Fruit fly (Drosophila melanogaster) whole organism, adult: ENCODE results near the gene CG42404.

ENCODE experiments used
- CG11617 ChIP-seq: fragments of 200-800 bp; sonication (Bioruptor generic); optimal IDR thresholded peaks from 2 replicates; lab custom pipeline; 2017; ENCODE audit warnings: mild to moderate bottlenecking, missing biosample characterization, missing genetic modification reagents, missing genetic modification characterization
- CG14711 ChIP-seq: fragments of 200-800 bp; sonication (Bioruptor generic); optimal IDR thresholded peaks from 2 replicates; lab custom pipeline; 2018; ENCODE audit warnings: missing biosample characterization, mild to moderate bottlenecking, missing genetic modification characterization, moderate library complexity
- CG33017 ChIP-seq: fragments of 200-800 bp; sonication (Bioruptor generic); optimal IDR thresholded peaks from 2 replicates; lab custom pipeline; 2018; ENCODE audit warnings: missing biosample characterization, mild to moderate bottlenecking, missing genetic modification characterization, moderate library complexity
- CG5204 ChIP-seq: fragments of 200-800 bp; sonication (Bioruptor generic); optimal IDR thresholded peaks from 2 replicates; lab custom pipeline; 2016; ENCODE audit warnings: missing biosample characterization, missing genetic modification characterization
- Crg-1 ChIP-seq: fragments of 200-800 bp; sonication (Bioruptor generic); optimal IDR thresholded peaks from 2 replicates; lab custom pipeline; 2016; ENCODE audit warnings: missing biosample characterization, missing genetic modification characterization
- cic ChIP-seq: fragments of 200-800 bp; sonication (Bioruptor generic); optimal IDR thresholded peaks from 2 replicates; lab custom pipeline; 2017; ENCODE audit warnings: missing biosample characterization, mild to moderate bottlenecking, missing genetic modification characterization, moderate library complexity
- ovo ChIP-seq: fragments of 200-800 bp; sonication (Bioruptor generic); optimal IDR thresholded peaks from 2 replicates; lab custom pipeline; 2016; ENCODE audit warnings: missing biosample characterization, missing genetic modification characterization
- pad ChIP-seq: fragments of 200-800 bp; sonication (Bioruptor generic); optimal IDR thresholded peaks from 3 replicates; lab custom pipeline; 2017; ENCODE audit warnings: missing biosample characterization, missing genetic modification characterization, mild to moderate bottlenecking, moderate library complexity, missing genetic modification reagents
- toe ChIP-seq: fragments of 200-800 bp; sonication (Bioruptor generic); optimal IDR thresholded peaks from 2 replicates; lab custom pipeline; 2016; ENCODE audit warnings: missing biosample characterization, missing genetic modification characterization

dm6 chr3R:15293005-15293877 is 43.3 kb downstream of the CG42404 start:
- TF ChIP-seq Crg-1 (GFP tag; lab: Kevin White, UChicago) (no peak), pad (peak; percentile 80), toe (GFP tag; lab: Kevin White, UChicago) (no peak), ovo (no peak), CG14711 (tag; lab: Kevin White, UChicago) (no peak), CG11617 (GFP tag; lab: Kevin White, UChicago) (peak; percentile 1), cic (GFP tag; lab: Kevin White, UChicago) (no peak), CG33017 (tag; lab: Kevin White, UChicago) (no peak), CG5204 (GFP tag; lab: Kevin White, UChicago) (no peak)
